Worm (Caenorhabditis elegans) whole organism, young adult: Measurements from ENCODE around the gene F17C11.26.

Source experiments
- B0035.1 ChIP-seq: sonication (generic microtip); optimal IDR thresholded peaks from 2 replicates; lab custom pipeline; 2016; ENCODE audit warnings: missing genetic modification characterization, mild to moderate bottlenecking, missing compliant biosample characterization, missing genotype, missing genetic modification reagents
- K11D2.4 ChIP-seq: fragments of 200-800 bp; sonication (Bioruptor generic); IDR thresholded peaks from 2 replicates; pipeline ENCODE4 v1.3.6; 2022; ENCODE audit warnings: missing genetic modification reagents, missing genetic modification characterization, missing compliant biosample characterization
- Y79H2A.3 ChIP-seq: fragments of 200-800 bp; sonication (Bioruptor generic); conservative IDR thresholded peaks from 2 replicates; pipeline ENCODE4 v1.3.6; 2022; ENCODE audit warnings: missing genetic modification reagents, missing genetic modification characterization, missing compliant biosample characterization
- ZK185.1 ChIP-seq: sonication (generic microtip); optimal IDR thresholded peaks from 2 replicates; lab custom pipeline; 2016; ENCODE audit warnings: mild to moderate bottlenecking, missing genetic modification characterization, missing compliant biosample characterization; ENCODE audit not compliant: poor library complexity, severe bottlenecking
- ama-1 ChIP-seq, 3 experiments: fragments of 150-350 bp in 1 of 3; sonication (generic microtip) in 2 of 3; optimal IDR thresholded peaks; 2 replicates each; lab custom pipeline; 2014 to 2018; ENCODE audit warnings: missing biosample characterization in 2 of 3, missing genetic modification characterization in 2 of 3, missing genetic modification reagents in 2 of 3
- aptf-2 ChIP-seq: fragments of 200-800 bp; sonication (Bioruptor generic); conservative IDR thresholded peaks from 2 replicates; pipeline ENCODE4 v1.3.6; 2022; ENCODE audit warnings: missing genetic modification reagents, missing genetic modification characterization, missing compliant biosample characterization
- atf-7 ChIP-seq: sonication (generic microtip); optimal IDR thresholded peaks from 2 replicates; lab custom pipeline; 2017; ENCODE audit warnings: mild to moderate bottlenecking, missing genetic modification characterization, missing compliant biosample characterization
- athp-1 ChIP-seq: sonication (generic microtip); optimal IDR thresholded peaks from 2 replicates; lab custom pipeline; 2017; ENCODE audit warnings: mild to moderate bottlenecking, missing genetic modification characterization, missing compliant biosample characterization
- attf-6 ChIP-seq: fragments of 200-800 bp; sonication (Bioruptor generic); IDR thresholded peaks from 2 replicates; pipeline ENCODE4 v1.3.6; 2022; ENCODE audit warnings: missing genetic modification reagents, missing genetic modification characterization, missing compliant biosample characterization
- bed-1 ChIP-seq: fragments of 200-800 bp; sonication (Bioruptor generic); IDR thresholded peaks from 2 replicates; pipeline ENCODE4 v1.3.6; 2022; ENCODE audit warnings: missing genetic modification reagents, missing genetic modification characterization, missing compliant biosample characterization
- cebp-2 ChIP-seq: fragments of 200-800 bp; sonication (Bioruptor generic); IDR thresholded peaks from 2 replicates; pipeline ENCODE4 v1.3.6; 2022; ENCODE audit warnings: missing genetic modification characterization, missing compliant biosample characterization
- ceh-58 ChIP-seq: fragments of 200-800 bp; sonication (Bioruptor generic); IDR thresholded peaks from 2 replicates; pipeline ENCODE4 v1.3.6; 2022; ENCODE audit warnings: missing genetic modification characterization, missing compliant biosample characterization
- egl-18 ChIP-seq: fragments of 200-800 bp; sonication (Bioruptor generic); IDR thresholded peaks from 2 replicates; pipeline ENCODE4 v1.3.6; 2022; ENCODE audit warnings: missing genetic modification reagents, missing genetic modification characterization, missing compliant biosample characterization
- egl-44 ChIP-seq: fragments of 200-800 bp; sonication (Bioruptor generic); IDR thresholded peaks from 2 replicates; pipeline ENCODE4 v1.3.6; 2022; ENCODE audit warnings: missing genetic modification reagents, missing genetic modification characterization, missing compliant biosample characterization
- him-1 ChIP-seq: sonication (generic microtip); optimal IDR thresholded peaks from 2 replicates; lab custom pipeline; 2016; ENCODE audit warnings: missing genotype, missing genetic modification reagents, missing genetic modification characterization, missing compliant biosample characterization
- hlh-12 ChIP-seq: sonication (generic microtip); optimal IDR thresholded peaks from 2 replicates; lab custom pipeline; 2016; ENCODE audit warnings: missing genetic modification characterization, missing compliant biosample characterization
- hmg-1.2 ChIP-seq: fragments of 200-800 bp; sonication (Bioruptor generic); IDR thresholded peaks from 2 replicates; pipeline ENCODE4 v1.3.6; 2022; ENCODE audit warnings: missing genetic modification reagents, missing genetic modification characterization, missing compliant biosample characterization
- hmg-20 ChIP-seq: fragments of 200-800 bp; sonication (Bioruptor generic); IDR thresholded peaks from 2 replicates; pipeline ENCODE4 v1.3.6; 2022; ENCODE audit warnings: missing genetic modification reagents, missing genetic modification characterization, missing compliant biosample characterization
- hsf-1 ChIP-seq: fragments of 200-800 bp; sonication (Bioruptor generic); IDR thresholded peaks from 2 replicates; pipeline ENCODE4 v1.3.6; 2022; ENCODE audit warnings: missing genetic modification reagents, missing genetic modification characterization, missing compliant biosample characterization
- let-526 ChIP-seq: fragments of 200-800 bp; sonication (Bioruptor generic); IDR thresholded peaks from 2 replicates; pipeline ENCODE4 v1.3.6; 2022; ENCODE audit warnings: missing genetic modification reagents, missing genetic modification characterization, missing compliant biosample characterization
- lin-35 ChIP-seq, 3 experiments: fragments of 150-350 bp in 2 of 3; sonication (generic microtip) in 1 of 3; optimal IDR thresholded peaks; 2 replicates each; lab custom pipeline; 2014 to 2018; ENCODE audit warnings: missing biosample characterization in 3 of 3, missing genetic modification characterization in 3 of 3, missing genetic modification reagents in 3 of 3
- madf-3 ChIP-seq: fragments of 200-800 bp; sonication (Bioruptor generic); IDR thresholded peaks from 2 replicates; pipeline ENCODE4 v1.3.6; 2022; ENCODE audit warnings: missing genetic modification reagents, missing genetic modification characterization, missing compliant biosample characterization
- madf-6 ChIP-seq: fragments of 200-800 bp; sonication (Bioruptor generic); IDR thresholded peaks from 2 replicates; pipeline ENCODE4 v1.3.6; 2022; ENCODE audit warnings: missing genetic modification reagents, missing genetic modification characterization, missing compliant biosample characterization
- madf-8 ChIP-seq: fragments of 200-800 bp; sonication (Bioruptor generic); conservative IDR thresholded peaks from 2 replicates; pipeline ENCODE4 v1.3.6; 2022; ENCODE audit warnings: missing genetic modification reagents, missing genetic modification characterization, missing compliant biosample characterization
- mcd-1 ChIP-seq: fragments of 200-800 bp; sonication (Bioruptor generic); IDR thresholded peaks from 2 replicates; pipeline ENCODE4 v1.3.6; 2022; ENCODE audit warnings: missing genetic modification reagents, missing genetic modification characterization, missing compliant biosample characterization
- nhr-80 ChIP-seq: sonication (generic microtip); optimal IDR thresholded peaks from 2 replicates; lab custom pipeline; 2016; ENCODE audit warnings: missing genetic modification characterization, missing compliant biosample characterization
- nhr-90 ChIP-seq: sonication (generic microtip); optimal IDR thresholded peaks from 2 replicates; lab custom pipeline; 2016; ENCODE audit warnings: missing genotype, mild to moderate bottlenecking, missing genetic modification characterization, missing compliant biosample characterization
- pbrm-1 ChIP-seq: fragments of 200-800 bp; sonication (Bioruptor generic); IDR thresholded peaks from 2 replicates; pipeline ENCODE4 v1.3.6; 2022; ENCODE audit warnings: missing genetic modification reagents, missing genetic modification characterization, missing compliant biosample characterization
- somi-1 ChIP-seq: fragments of 200-800 bp; sonication (Bioruptor generic); optimal IDR thresholded peaks from 2 replicates; lab custom pipeline; 2018; ENCODE audit warnings: mild to moderate bottlenecking, missing genetic modification characterization, missing compliant biosample characterization
- xnd-1 ChIP-seq: sonication (generic microtip); optimal IDR thresholded peaks from 2 replicates; lab custom pipeline; 2016; ENCODE audit warnings: missing genotype, missing genetic modification reagents, missing genetic modification characterization, missing compliant biosample characterization
- zim-3 ChIP-seq: sonication (generic microtip); optimal IDR thresholded peaks from 2 replicates; lab custom pipeline; 2017; ENCODE audit warnings: mild to moderate bottlenecking, missing genetic modification characterization, moderate library complexity, missing compliant biosample characterization
- ztf-22 ChIP-seq: fragments of 200-800 bp; sonication (Bioruptor generic); optimal IDR thresholded peaks from 2 replicates; lab custom pipeline; 2018; ENCODE audit warnings: mild to moderate bottlenecking, missing genetic modification characterization, moderate library complexity, missing compliant biosample characterization
- ztf-3 ChIP-seq: fragments of 200-800 bp; sonication (Bioruptor generic); optimal IDR thresholded peaks from 2 replicates; lab custom pipeline; 2018; ENCODE audit warnings: mild to moderate bottlenecking, missing genetic modification characterization, missing compliant biosample characterization

Gene F17C11.26

ce11 chrV:10953471-10954155 lies 12.4 kb downstream of the F17C11.26 start (continued):
- TF ChIP-seq nhr-90 (tag; lab: Kevin White, UChicago) = peak; percentile 30
- no peak for TF ChIP-seq pbrm-1 (GFP tag; lab: Robert Waterston, UW)
- TF ChIP-seq madf-8 (GFP tag; lab: Robert Waterston, UW) = no peak
- no peak for TF ChIP-seq xnd-1 (tag; lab: Kevin White, UChicago)
- TF ChIP-seq ztf-22 (GFP tag; lab: Kevin White, UChicago) = no peak
- TF ChIP-seq hlh-12 = no peak
- TF ChIP-seq ZK185.1 (tag; lab: Kevin White, UChicago) = no peak
- TF ChIP-seq bed-1 (GFP tag; lab: Robert Waterston, UW) = 0 out of 2 replicates have a peak, but pooled peaks have one; percentile 18
- TF ChIP-seq mcd-1 (GFP tag; lab: Robert Waterston, UW) = 0 out of 2 replicates have a peak, but pooled peaks have one; percentile 10
- no peak for TF ChIP-seq Y79H2A.3 (GFP tag; lab: Robert Waterston, UW)
- TF ChIP-seq cebp-2 (GFP tag; lab: Robert Waterston, UW) = no peak
- TF ChIP-seq madf-3 = peak; percentile 56; the same call in 1 of the 2 replicates
- peak; percentile 28; the same call in 1 of the 2 replicates for TF ChIP-seq madf-6 (GFP tag; lab: Robert Waterston, UW)
- TF ChIP-seq egl-44 (GFP tag; lab: Robert Waterston, UW) = no peak
- TF ChIP-seq let-526 (GFP tag; lab: Robert Waterston, UW) = 0 out of 2 replicates have a peak, but pooled peaks have one; percentile 19
- no peak for TF ChIP-seq hmg-20 (GFP tag; lab: Robert Waterston, UW)
- no peak for TF ChIP-seq zim-3 (tag; lab: Kevin White, UChicago)
- TF ChIP-seq ama-1 (optimal IDR thresholded peaks at IDR 0.05; lab: Kevin White, UChicago) = peak; percentile 79
- TF ChIP-seq ama-1 (GFP tag; optimal IDR thresholded peaks at IDR 0.05; lab: Kevin White, UChicago) = peak in 1 of 2 experiments; percentile 33
- TF ChIP-seq hsf-1 = no peak
- peak; percentile 40 for TF ChIP-seq athp-1
- TF ChIP-seq egl-18 (GFP tag; lab: Robert Waterston, UW) = no peak
- no peak for TF ChIP-seq him-1 (tag; lab: Kevin White, UChicago)
- TF ChIP-seq hmg-1.2 (GFP tag; lab: Robert Waterston, UW) = no peak
- no peak for TF ChIP-seq ceh-58 (GFP tag; lab: Robert Waterston, UW)
- TF ChIP-seq somi-1 (GFP tag; lab: Kevin White, UChicago) = peak; percentile 76

ce11 chrV:10954334-10954733 lies 13.1 kb downstream of the F17C11.26 start, which contains the start of gene clec-221:
clec-221 (minus strand) TSS chrV:10954434.
- TF ChIP-seq lin-35 (GFP tag; optimal IDR thresholded peaks at IDR 0.05; lab: Kevin White, UChicago) (peak in 1 of 3 experiments; percentile 22), ztf-3 (GFP tag; lab: Kevin White, UChicago) (no peak)

DNA sequence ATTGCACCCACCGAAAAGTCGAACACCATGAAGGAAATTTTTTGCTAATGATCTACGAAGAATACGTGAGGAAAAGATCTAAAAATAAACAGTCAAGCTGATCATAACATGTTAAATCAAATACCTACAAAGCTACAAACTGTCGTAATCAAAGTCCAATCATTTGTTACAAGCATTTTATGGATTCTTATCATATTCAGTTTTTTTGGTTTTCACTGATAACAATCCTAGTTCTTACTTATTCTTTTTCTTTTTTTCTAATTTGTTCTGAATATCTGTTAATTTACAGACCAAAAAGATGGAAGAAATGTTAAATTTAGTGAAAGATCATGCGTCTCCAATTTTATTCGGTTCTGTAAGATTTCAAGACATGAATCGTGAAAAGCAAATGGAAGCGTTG lies 13.6 kb downstream of the F17C11.26 start, which contains the start of gene F17C11.6:
TSS of gene F17C11.6 (plus strand) at position 290 of the 400 bp plus-strand sequence.
- TF ChIP-seq aptf-2 (GFP tag; lab: Robert Waterston, UW) (no peak), B0035.1 (no peak), nhr-80 (tag; lab: Kevin White, UChicago) (peak; percentile 14), atf-7 (tag; lab: Kevin White, UChicago) (no peak)

DNA sequence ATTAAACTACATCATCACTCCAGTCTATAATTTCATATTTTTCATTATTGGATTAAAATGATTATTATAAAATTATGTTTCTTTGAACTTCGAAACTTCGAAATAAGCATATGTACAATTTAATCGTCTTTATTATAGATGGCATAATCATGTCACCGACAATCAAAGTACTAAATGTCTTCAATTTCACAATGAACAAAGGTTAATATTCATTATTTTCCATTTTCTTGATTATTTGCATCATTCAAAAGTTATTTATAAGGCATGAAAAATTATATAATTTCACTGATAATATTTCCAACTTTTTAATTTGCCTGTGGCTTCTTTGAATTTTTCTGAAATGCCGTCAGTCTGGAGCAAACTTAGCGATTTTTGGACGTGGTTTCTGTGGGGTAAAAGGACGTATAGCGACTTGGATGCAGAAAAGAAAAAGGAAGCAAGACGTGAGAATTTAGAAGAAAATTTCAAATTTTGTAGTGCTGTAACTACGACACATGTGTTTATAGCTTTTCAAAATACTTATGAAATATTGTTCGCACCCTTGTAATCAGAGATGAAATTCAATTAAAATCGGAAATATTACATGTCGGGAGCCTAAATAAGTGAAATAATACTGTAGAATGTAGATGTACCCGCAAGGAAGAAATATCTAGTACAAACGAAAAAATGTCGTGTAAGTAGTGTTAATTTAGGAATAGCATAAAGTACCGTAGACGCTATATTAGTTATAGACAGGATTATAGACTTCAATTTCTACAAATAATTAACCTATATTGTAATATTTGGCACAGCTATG lies 14.6 kb downstream of the F17C11.26 start, which contains the start of gene F17C11.13:
TSS of gene F17C11.13 (plus strand) at position 243 of the 796 bp plus-strand sequence.
- TF ChIP-seq K11D2.4 (GFP tag; lab: Robert Waterston, UW) = no peak
- peak; percentile 29 for TF ChIP-seq nhr-80 (tag; lab: Kevin White, UChicago)
- no peak for TF ChIP-seq attf-6 (GFP tag; lab: Robert Waterston, UW)
